Fruit fly (Drosophila melanogaster) whole organism, embryonic: ENCODE data around the gene CG31743.

ENCODE experiments used
- Aef1 ChIP-seq: fragments of 200-800 bp; sonication (Bioruptor generic); IDR thresholded peaks from 3 replicates; pipeline ENCODE4 v1.3.6; 2022; ENCODE audit warnings: missing biosample characterization, missing genetic modification characterization
- Atf-2 ChIP-seq: fragments of 200-800 bp; sonication (Bioruptor generic); optimal IDR thresholded peaks from 2 replicates; lab custom pipeline; 2016; ENCODE audit warnings: missing biosample characterization, missing genetic modification characterization
- CG12299 ChIP-seq: fragments of 200-800 bp; sonication (Bioruptor generic); optimal IDR thresholded peaks from 2 replicates; lab custom pipeline; 2018; ENCODE audit warnings: missing biosample characterization, mild to moderate bottlenecking, missing genetic modification characterization
- CG13775 ChIP-seq: fragments of 200-800 bp; sonication (Bioruptor generic); optimal IDR thresholded peaks from 3 replicates; lab custom pipeline; 2017; ENCODE audit warnings: missing biosample characterization, mild to moderate bottlenecking, missing genetic modification characterization
- CG15479 ChIP-seq: fragments of 200-800 bp; sonication (Bioruptor generic); optimal IDR thresholded peaks from 3 replicates; lab custom pipeline; 2019; ENCODE audit warnings: missing biosample characterization, mild to moderate bottlenecking, missing genetic modification characterization, moderate library complexity
- CG15696 ChIP-seq: fragments of 200-800 bp; sonication (Bioruptor generic); optimal IDR thresholded peaks from 2 replicates; lab custom pipeline; 2019; ENCODE audit warnings: missing biosample characterization, mild to moderate bottlenecking, missing genetic modification characterization, moderate library complexity
- CG1647 ChIP-seq: fragments of 200-800 bp; sonication (Bioruptor generic); optimal IDR thresholded peaks from 3 replicates; lab custom pipeline; 2016; ENCODE audit warnings: missing biosample characterization, missing genetic modification characterization
- CG16813 ChIP-seq: fragments of 200-800 bp; sonication (Bioruptor generic); IDR thresholded peaks from 3 replicates; pipeline ENCODE4 v1.3.6; 2022; ENCODE audit warnings: missing biosample characterization, missing genetic modification characterization; ENCODE audit not compliant: partially characterized antibody
- CG17359 ChIP-seq: fragments of 200-800 bp; sonication (Bioruptor generic); optimal IDR thresholded peaks from 3 replicates; lab custom pipeline; 2018; ENCODE audit warnings: missing biosample characterization, mild to moderate bottlenecking, missing genetic modification characterization, moderate library complexity
- CG17912 ChIP-seq: fragments of 200-800 bp; sonication (Bioruptor generic); optimal IDR thresholded peaks from 2 replicates; lab custom pipeline; 2018; ENCODE audit warnings: missing biosample characterization, mild to moderate bottlenecking, missing genetic modification characterization
- CG2875 ChIP-seq: fragments of 200-800 bp; sonication (Bioruptor generic); optimal IDR thresholded peaks from 2 replicates; lab custom pipeline; 2017; ENCODE audit warnings: missing biosample characterization, mild to moderate bottlenecking, missing genetic modification characterization, missing genetic modification reagents
- CG31441 ChIP-seq: fragments of 200-800 bp; sonication (Bioruptor generic); IDR thresholded peaks from 2 replicates; pipeline ENCODE4 v1.3.6; 2022; ENCODE audit warnings: missing biosample characterization, missing genetic modification characterization
- CG3995 ChIP-seq: fragments of 200-800 bp; sonication (Bioruptor generic); optimal IDR thresholded peaks from 3 replicates; lab custom pipeline; 2016; ENCODE audit warnings: missing biosample characterization, missing genetic modification characterization
- CG43689 ChIP-seq: fragments of 200-800 bp; sonication (Bioruptor generic); IDR thresholded peaks from 2 replicates; pipeline ENCODE4 v1.3.6; 2022; ENCODE audit warnings: missing biosample characterization, missing genetic modification characterization
- CG4424 ChIP-seq: fragments of 200-800 bp; sonication (Bioruptor generic); optimal IDR thresholded peaks from 3 replicates; lab custom pipeline; 2016; ENCODE audit warnings: missing biosample characterization, missing genetic modification characterization
- CG6689 ChIP-seq: fragments of 200-800 bp; sonication (Bioruptor generic); IDR thresholded peaks from 2 replicates; pipeline ENCODE4 v1.3.6; 2022; ENCODE audit warnings: missing biosample characterization, missing genetic modification characterization
- CG7556 ChIP-seq: fragments of 200-800 bp; sonication (Bioruptor generic); optimal IDR thresholded peaks from 2 replicates; lab custom pipeline; 2017; ENCODE audit warnings: missing biosample characterization, mild to moderate bottlenecking, missing genetic modification characterization
- CG9609 ChIP-seq: fragments of 200-800 bp; sonication (Bioruptor generic); optimal IDR thresholded peaks from 3 replicates; lab custom pipeline; 2016; ENCODE audit warnings: missing biosample characterization, missing genetic modification characterization
- CG9727 ChIP-seq: fragments of 200-800 bp; sonication (Bioruptor generic); optimal IDR thresholded peaks from 3 replicates; lab custom pipeline; 2017; ENCODE audit warnings: missing biosample characterization, mild to moderate bottlenecking, missing genetic modification characterization
- D19A ChIP-seq: fragments of 200-800 bp; optimal IDR thresholded peaks from 3 replicates; lab custom pipeline; 2019; ENCODE audit warnings: missing biosample characterization, mild to moderate bottlenecking, missing genetic modification characterization, moderate library complexity
- Doc2 ChIP-seq: fragments of 200-800 bp; sonication (Bioruptor generic); IDR thresholded peaks from 2 replicates; pipeline ENCODE4 v1.3.6; 2022; ENCODE audit warnings: missing biosample characterization, missing genetic modification characterization
- Elba2 ChIP-seq: fragments of 200-800 bp; sonication (Bioruptor generic); optimal IDR thresholded peaks from 3 replicates; lab custom pipeline; 2016; ENCODE audit warnings: missing biosample characterization, missing genetic modification characterization
- HHEX ChIP-seq: fragments of 200-800 bp; sonication (Bioruptor generic); optimal IDR thresholded peaks from 3 replicates; lab custom pipeline; 2017; ENCODE audit warnings: missing biosample characterization, mild to moderate bottlenecking, missing genetic modification characterization, missing genetic modification reagents
- Hmr ChIP-seq: fragments of 200-800 bp; sonication (Bioruptor generic); optimal IDR thresholded peaks from 3 replicates; lab custom pipeline; 2017; ENCODE audit warnings: mild to moderate bottlenecking, missing biosample characterization, missing genetic modification reagents, missing genetic modification characterization
- Kr ChIP-seq: fragments of 200-800 bp; sonication (Bioruptor generic); optimal IDR thresholded peaks from 2 replicates; lab custom pipeline; 2017; ENCODE audit warnings: missing biosample characterization, mild to moderate bottlenecking, missing genetic modification characterization
- NC2β ChIP-seq: fragments of 200-800 bp; sonication (Bioruptor generic); optimal IDR thresholded peaks from 2 replicates; lab custom pipeline; 2016; ENCODE audit warnings: missing biosample characterization, missing genetic modification characterization
- Nf-YB ChIP-seq: fragments of 200-800 bp; sonication (Bioruptor generic); optimal IDR thresholded peaks from 3 replicates; lab custom pipeline; 2019; ENCODE audit warnings: missing biosample characterization, mild to moderate bottlenecking, missing genetic modification characterization, moderate library complexity
- Nf-YC ChIP-seq: fragments of 200-800 bp; optimal IDR thresholded peaks from 3 replicates; lab custom pipeline; 2019; ENCODE audit warnings: missing biosample characterization, mild to moderate bottlenecking, missing genetic modification characterization, moderate library complexity
- Ptx1 ChIP-seq: fragments of 200-800 bp; sonication (Bioruptor generic); IDR thresholded peaks from 2 replicates; pipeline ENCODE4 v1.3.6; 2022; ENCODE audit warnings: missing biosample characterization, missing genetic modification characterization
- Side ChIP-seq: fragments of 200-800 bp; sonication (Bioruptor generic); optimal IDR thresholded peaks from 2 replicates; lab custom pipeline; 2016; ENCODE audit warnings: missing biosample characterization, missing genetic modification characterization
- Usf ChIP-seq: fragments of 200-800 bp; sonication (Bioruptor generic); optimal IDR thresholded peaks from 2 replicates; lab custom pipeline; 2017; ENCODE audit warnings: missing genotype, missing biosample characterization, missing genetic modification characterization
- Vsx1 ChIP-seq: fragments of 200-800 bp; sonication (Bioruptor generic); optimal IDR thresholded peaks from 2 replicates; lab custom pipeline; 2017; ENCODE audit warnings: missing biosample characterization, mild to moderate bottlenecking, missing genetic modification characterization, missing genetic modification reagents
- bcd ChIP-seq: fragments of 200-800 bp; sonication (Bioruptor generic); optimal IDR thresholded peaks from 2 replicates; lab custom pipeline; 2017; ENCODE audit warnings: missing biosample characterization, mild to moderate bottlenecking, missing genetic modification characterization
- corto ChIP-seq: fragments of 200-800 bp; sonication (Bioruptor generic); optimal IDR thresholded peaks from 2 replicates; lab custom pipeline; 2016; ENCODE audit warnings: missing biosample characterization, mild to moderate bottlenecking, missing genetic modification characterization, moderate library complexity
- dmrt11E ChIP-seq: fragments of 200-800 bp; sonication (Bioruptor generic); optimal IDR thresholded peaks from 3 replicates; lab custom pipeline; 2018; ENCODE audit warnings: missing biosample characterization, mild to moderate bottlenecking, missing genetic modification characterization, moderate library complexity
- dysf ChIP-seq: fragments of 200-800 bp; sonication (Bioruptor generic); IDR thresholded peaks from 3 replicates; pipeline ENCODE4 v1.3.6; 2022; ENCODE audit warnings: missing biosample characterization, missing genetic modification characterization
- eve ChIP-seq, 2 experiments: fragments of >200 bp; optimal IDR thresholded peaks; 2 replicates each; lab custom pipeline; 2017; ENCODE audit warnings: missing biosample characterization in 2 of 2, missing genetic modification characterization in 2 of 2
- ewg ChIP-seq: fragments of 200-800 bp; sonication (Bioruptor generic); optimal IDR thresholded peaks from 3 replicates; lab custom pipeline; 2017; ENCODE audit warnings: mild to moderate bottlenecking, missing biosample characterization, missing genetic modification reagents, missing genetic modification characterization
- fd3F ChIP-seq: fragments of 200-800 bp; sonication (Bioruptor generic); optimal IDR thresholded peaks from 2 replicates; lab custom pipeline; 2018; ENCODE audit warnings: missing biosample characterization, mild to moderate bottlenecking, missing genetic modification characterization, moderate library complexity
- gem ChIP-seq: fragments of 200-800 bp; sonication (Bioruptor generic); optimal IDR thresholded peaks from 2 replicates; lab custom pipeline; 2019; ENCODE audit warnings: missing biosample characterization, mild to moderate bottlenecking, missing genetic modification characterization, moderate library complexity
- jing ChIP-seq: fragments of 200-800 bp; sonication (Bioruptor generic); optimal IDR thresholded peaks from 2 replicates; lab custom pipeline; 2018; ENCODE audit warnings: missing biosample characterization, mild to moderate bottlenecking, missing genetic modification characterization
- knrl ChIP-seq: fragments of 200-800 bp; sonication (Bioruptor generic); IDR thresholded peaks from 3 replicates; pipeline ENCODE4 v1.3.6; 2022; ENCODE audit warnings: missing biosample characterization, missing genetic modification characterization; ENCODE audit not compliant: partially characterized antibody
- lola ChIP-seq, 3 experiments: fragments of >200 bp in 2 of 3; fragments of 200-800 bp in 1 of 3; sonication (Bioruptor generic) in 1 of 3; optimal IDR thresholded peaks; 2 replicates each; lab custom pipeline; 2017 to 2019; ENCODE audit warnings: missing biosample characterization in 3 of 3, missing genetic modification characterization in 3 of 3, mild to moderate bottlenecking in 1 of 3, moderate library complexity in 1 of 3
- nmo ChIP-seq: fragments of 200-800 bp; sonication (Bioruptor generic); optimal IDR thresholded peaks from 2 replicates; lab custom pipeline; 2018; ENCODE audit warnings: missing biosample characterization, mild to moderate bottlenecking, missing genetic modification characterization, moderate library complexity
- phol ChIP-seq: fragments of 200-800 bp; sonication (Bioruptor generic); optimal IDR thresholded peaks from 3 replicates; lab custom pipeline; 2018; ENCODE audit warnings: missing biosample characterization, mild to moderate bottlenecking, missing genetic modification characterization, moderate library complexity
- psq ChIP-seq: fragments of 200-800 bp; sonication (Bioruptor generic); optimal IDR thresholded peaks from 2 replicates; lab custom pipeline; 2017; ENCODE audit warnings: missing biosample characterization, missing genetic modification characterization
- schlank ChIP-seq: fragments of 200-800 bp; sonication (Bioruptor generic); optimal IDR thresholded peaks from 2 replicates; lab custom pipeline; 2018; ENCODE audit warnings: missing biosample characterization, mild to moderate bottlenecking, missing genetic modification characterization
- tap ChIP-seq: fragments of 200-800 bp; optimal IDR thresholded peaks from 3 replicates; lab custom pipeline; 2019; ENCODE audit warnings: missing biosample characterization, mild to moderate bottlenecking, missing genetic modification characterization, moderate library complexity
- tin ChIP-seq: fragments of 200-800 bp; sonication (Bioruptor generic); optimal IDR thresholded peaks from 3 replicates; lab custom pipeline; 2016; ENCODE audit warnings: missing biosample characterization, missing genetic modification characterization
- wdn ChIP-seq: fragments of 200-800 bp; sonication (Bioruptor generic); IDR thresholded peaks from 2 replicates; pipeline ENCODE4 v1.3.6; 2022; ENCODE audit warnings: missing biosample characterization, missing genetic modification characterization

CG31743 gene

DNA sequence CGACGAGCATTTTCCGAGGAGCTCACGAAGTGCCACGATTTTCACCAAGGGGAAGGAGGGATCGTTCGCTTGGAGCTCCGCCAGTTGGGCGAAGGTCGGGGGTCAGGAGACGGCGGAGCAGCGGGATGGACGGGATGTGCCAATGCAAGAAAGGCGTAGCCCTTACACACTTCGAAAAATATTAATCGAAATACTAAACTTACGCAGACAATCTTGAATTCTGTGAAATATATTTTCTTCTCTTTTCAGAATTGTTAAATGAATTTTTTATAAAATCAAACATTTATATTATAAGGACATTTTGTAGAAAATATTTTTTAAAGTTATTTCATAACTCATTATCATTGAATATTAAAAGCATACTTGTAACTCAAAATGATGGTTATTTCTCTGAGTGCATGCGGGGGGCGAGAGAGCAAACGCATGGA is 10.4 kb upstream of the CG31743 start:
- TF ChIP-seq Kr (GFP tag; lab: Kevin White, UChicago) (no peak), corto (no peak), dmrt11E (tag; lab: Kevin White, UChicago) (no peak), nmo (GFP tag; lab: Kevin White, UChicago) (peak; percentile 66), Doc2 (0 out of 2 replicates have a peak, but pooled peaks have one; percentile 13), tap (peak; percentile 33), CG9609 (no peak), Usf (no peak), CG16813 (GFP tag; lab: Robert Waterston, UW) (no peak), gem (tag; lab: Kevin White, UChicago) (peak; percentile 76), eve (GFP tag; optimal IDR thresholded peaks at IDR 0.05; lab: Kevin White, UChicago) (peak in 1 of 2 experiments; percentile 32), CG12299 (tag; lab: Kevin White, UChicago) (no peak), lola (GFP tag; optimal IDR thresholded peaks at IDR 0.05; lab: Kevin White, UChicago) (peak in 1 of 3 experiments; percentile 23), CG17912 (GFP tag; lab: Kevin White, UChicago) (no peak), D19A (tag; lab: Kevin White, UChicago) (peak; percentile 45), CG43689 (no peak), knrl (GFP tag; lab: Robert Waterston, UW) (no peak), CG2875 (GFP tag; lab: Kevin White, UChicago) (no peak), Side (no peak), CG3995 (GFP tag; lab: Kevin White, UChicago) (no peak), Elba2 (GFP tag; lab: Kevin White, UChicago) (no peak), ewg (GFP tag; lab: Kevin White, UChicago) (peak; percentile 8), dysf (GFP tag; lab: Robert Waterston, UW) (peak; percentile 75), CG15479 (GFP tag; lab: Kevin White, UChicago) (no peak), fd3F (GFP tag; lab: Kevin White, UChicago) (peak; percentile 1), CG13775 (GFP tag; lab: Kevin White, UChicago) (peak; percentile 6), Atf-2 (GFP tag; lab: Kevin White, UChicago) (no peak), CG1647 (GFP tag; lab: Kevin White, UChicago) (no peak), wdn (GFP tag; lab: Robert Waterston, UW) (no peak), CG7556 (peak; percentile 74), CG6689 (GFP tag; lab: Robert Waterston, UW) (peak; percentile 40), CG15696 (tag; lab: Kevin White, UChicago) (no peak), Ptx1 (GFP tag; lab: Robert Waterston, UW) (peak; percentile 72), tin (no peak), Nf-YB (GFP tag; lab: Kevin White, UChicago) (peak; percentile 34), CG4424 (GFP tag; lab: Kevin White, UChicago) (peak; percentile 17), schlank (tag; lab: Kevin White, UChicago) (no peak), HHEX (GFP tag; lab: Kevin White, UChicago) (peak; percentile 24), NC2β (no peak), CG17359 (tag; lab: Kevin White, UChicago) (peak; percentile 49), Vsx1 (GFP tag; lab: Kevin White, UChicago) (peak; percentile 29), psq (GFP tag; lab: Kevin White, UChicago) (no peak), Aef1 (peak; percentile 36; the same call in 1 of the 3 replicates), bcd (GFP tag; lab: Kevin White, UChicago) (peak; percentile 61), Hmr (peak; percentile 28), Nf-YC (tag; lab: Kevin White, UChicago) (peak; percentile 60), jing (GFP tag; lab: Kevin White, UChicago) (no peak), CG31441 (GFP tag; lab: Robert Waterston, UW) (peak; percentile 67), CG9727 (GFP tag; lab: Kevin White, UChicago) (peak; percentile 24), phol (tag; lab: Kevin White, UChicago) (peak; percentile 57)
